Fruit fly (Drosophila melanogaster): ENCODE measurements around the gene CG17472.

DNA sequence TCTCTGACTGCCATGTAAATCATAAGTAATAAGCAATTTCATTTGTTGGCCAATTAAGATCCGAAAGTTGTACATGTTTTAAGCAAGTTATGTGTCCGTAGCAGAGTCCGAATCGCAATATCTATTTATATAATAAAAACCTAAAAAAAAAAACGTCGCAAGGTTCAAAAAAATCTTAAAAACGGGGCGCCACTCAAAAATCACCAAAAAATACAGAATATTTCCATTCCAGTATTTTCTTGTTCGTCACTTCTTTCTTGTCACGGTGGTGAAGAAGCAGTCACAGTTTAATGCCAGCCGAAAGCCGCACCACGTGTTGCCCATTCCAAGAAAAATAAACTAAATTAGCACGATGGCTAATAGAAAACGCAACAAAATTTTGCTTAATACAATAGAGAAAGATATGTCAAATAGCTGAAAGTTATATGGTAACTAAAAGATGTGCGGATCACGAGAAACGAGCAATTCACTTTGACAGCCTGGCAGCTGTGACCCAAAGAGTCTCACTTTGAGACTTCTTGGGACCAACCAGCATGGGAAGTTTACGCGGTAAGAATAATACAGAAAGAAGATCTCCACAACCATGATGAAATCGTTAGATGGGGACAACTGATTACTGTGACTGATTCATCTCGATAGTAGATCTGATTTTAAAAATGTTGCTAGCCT is 13.1 kb downstream of the CG17472 start:
- TF ChIP-seq pan (optimal IDR thresholded peaks at IDR 0.05) (no peak), Dll (optimal IDR thresholded peaks at IDR 0.05) (no peak), usp (GFP tag; optimal IDR thresholded peaks at IDR 0.05) (no peak), psq (optimal IDR thresholded peaks at IDR 0.05) (no peak), EcR (GFP tag; optimal IDR thresholded peaks at IDR 0.05) (no peak), CG8478 (optimal IDR thresholded peaks at IDR 0.05) (no peak)
